Fruit fly (Drosophila melanogaster) whole organism, embryonic: ENCODE data around the gene sima.

Experiments
- Abd-B ChIP-seq: fragments of 200-800 bp; sonication (Bioruptor generic); optimal IDR thresholded peaks from 2 replicates; lab custom pipeline; 2018; ENCODE audit warnings: missing biosample characterization, mild to moderate bottlenecking, missing genetic modification characterization, moderate library complexity
- Atf-2 ChIP-seq: fragments of 200-800 bp; sonication (Bioruptor generic); optimal IDR thresholded peaks from 2 replicates; lab custom pipeline; 2016; ENCODE audit warnings: missing biosample characterization, missing genetic modification characterization
- Atf6 ChIP-seq: fragments of 200-800 bp; sonication (Bioruptor generic); IDR thresholded peaks from 2 replicates; pipeline ENCODE4 v1.3.6; 2022; ENCODE audit warnings: missing biosample characterization, missing genetic modification characterization
- CG10209 ChIP-seq: fragments of 200-800 bp; sonication (Bioruptor generic); optimal IDR thresholded peaks from 3 replicates; lab custom pipeline; 2017; ENCODE audit warnings: missing biosample characterization, mild to moderate bottlenecking, missing genetic modification characterization, missing genetic modification reagents
- CG10462 ChIP-seq: fragments of 200-800 bp; sonication (Bioruptor generic); optimal IDR thresholded peaks from 2 replicates; lab custom pipeline; 2016; ENCODE audit warnings: missing biosample characterization, missing genetic modification characterization
- CG12236 ChIP-seq: fragments of 200-800 bp; sonication (Bioruptor generic); optimal IDR thresholded peaks from 2 replicates; lab custom pipeline; 2016; ENCODE audit warnings: missing biosample characterization, missing genetic modification characterization
- CG1233 ChIP-seq: fragments of 200-800 bp; sonication (Bioruptor generic); optimal IDR thresholded peaks from 4 replicates; lab custom pipeline; 2018; ENCODE audit warnings: missing biosample characterization, mild to moderate bottlenecking, missing genetic modification characterization
- CG12942 ChIP-seq: fragments of 200-800 bp; sonication (Bioruptor generic); optimal IDR thresholded peaks from 3 replicates; lab custom pipeline; 2016; ENCODE audit warnings: missing biosample characterization, missing genetic modification characterization
- CG14014 ChIP-seq: fragments of 200-800 bp; sonication (Bioruptor generic); IDR thresholded peaks from 2 replicates; pipeline ENCODE4 v1.3.6; 2022; ENCODE audit warnings: missing biosample characterization, missing genetic modification characterization
- CG1602 ChIP-seq: fragments of 200-800 bp; sonication (Bioruptor generic); optimal IDR thresholded peaks from 3 replicates; lab custom pipeline; 2016; ENCODE audit warnings: missing biosample characterization, missing genetic modification characterization
- CG17359 ChIP-seq: fragments of 200-800 bp; sonication (Bioruptor generic); optimal IDR thresholded peaks from 3 replicates; lab custom pipeline; 2018; ENCODE audit warnings: missing biosample characterization, mild to moderate bottlenecking, missing genetic modification characterization, moderate library complexity
- CG17829 ChIP-seq: fragments of 200-800 bp; optimal IDR thresholded peaks from 2 replicates; lab custom pipeline; 2019; ENCODE audit warnings: missing biosample characterization, mild to moderate bottlenecking, missing genetic modification characterization, moderate library complexity
- CG3065 ChIP-seq: fragments of 200-800 bp; sonication (Bioruptor generic); optimal IDR thresholded peaks from 2 replicates; lab custom pipeline; 2016; ENCODE audit warnings: missing biosample characterization, missing genetic modification characterization
- CG5953 ChIP-seq: fragments of 200-800 bp; sonication (Bioruptor generic); IDR thresholded peaks from 2 replicates; pipeline ENCODE4 v1.3.6; 2022; ENCODE audit warnings: missing biosample characterization, missing genetic modification characterization
- CkIIα-i1 ChIP-seq: fragments of 200-800 bp; sonication (Bioruptor generic); IDR thresholded peaks from 2 replicates; pipeline ENCODE4 v1.3.6; 2022; ENCODE audit warnings: missing biosample characterization, missing genetic modification characterization
- D19A ChIP-seq: fragments of 200-800 bp; optimal IDR thresholded peaks from 3 replicates; lab custom pipeline; 2019; ENCODE audit warnings: missing biosample characterization, mild to moderate bottlenecking, missing genetic modification characterization, moderate library complexity
- Dad ChIP-seq: fragments of 200-800 bp; sonication (Bioruptor generic); optimal IDR thresholded peaks from 3 replicates; lab custom pipeline; 2016; ENCODE audit warnings: missing biosample characterization, missing genetic modification characterization
- Dp ChIP-seq: fragments of 200-800 bp; sonication (Bioruptor generic); optimal IDR thresholded peaks from 2 replicates; lab custom pipeline; 2018; ENCODE audit warnings: missing biosample characterization, mild to moderate bottlenecking, missing genetic modification characterization, moderate library complexity
- HmgD ChIP-seq: fragments of 200-800 bp; sonication (Bioruptor generic); optimal IDR thresholded peaks from 3 replicates; lab custom pipeline; 2016; ENCODE audit warnings: missing biosample characterization, missing genetic modification characterization
- Myb ChIP-seq: fragments of 200-800 bp; sonication (Bioruptor generic); optimal IDR thresholded peaks from 2 replicates; lab custom pipeline; 2016; ENCODE audit warnings: missing biosample characterization, missing genetic modification characterization
- Sin3A ChIP-seq: fragments of >200 bp; optimal IDR thresholded peaks from 2 replicates; lab custom pipeline; 2018
- aop ChIP-seq: fragments of 200-800 bp; sonication (Bioruptor generic); IDR thresholded peaks from 2 replicates; pipeline ENCODE4 v1.3.6; 2022; ENCODE audit warnings: missing biosample characterization, missing genetic modification characterization
- bbx ChIP-seq: fragments of 200-800 bp; sonication (Bioruptor generic); IDR thresholded peaks from 2 replicates; pipeline ENCODE4 v1.3.6; 2022; ENCODE audit warnings: missing biosample characterization, missing genetic modification characterization; ENCODE audit not compliant: partially characterized antibody
- bsh ChIP-seq, 2 experiments: fragments of 200-800 bp; sonication (Bioruptor generic); optimal IDR thresholded peaks; 2 replicates each; lab custom pipeline; 2017 to 2018; ENCODE audit warnings: mild to moderate bottlenecking in 2 of 2, missing biosample characterization in 2 of 2, missing genetic modification characterization in 2 of 2, moderate library complexity in 1 of 2
- caup ChIP-seq: fragments of 200-800 bp; sonication (Bioruptor generic); optimal IDR thresholded peaks from 3 replicates; lab custom pipeline; 2017; ENCODE audit warnings: missing biosample characterization, mild to moderate bottlenecking, missing genetic modification characterization, moderate library complexity; ENCODE audit not compliant: severe bottlenecking
- ci ChIP-seq: fragments of 200-800 bp; sonication (Bioruptor generic); IDR thresholded peaks from 3 replicates; pipeline ENCODE4 v1.3.6; 2022; ENCODE audit warnings: missing biosample characterization, missing genetic modification characterization
- croc ChIP-seq: fragments of 200-800 bp; sonication (Bioruptor generic); conservative IDR thresholded peaks from 3 replicates; pipeline ENCODE4 v1.3.6; 2022; ENCODE audit warnings: missing biosample characterization, missing genetic modification characterization
- dpn ChIP-seq, 2 experiments: fragments of 200-800 bp; sonication (Bioruptor generic); optimal IDR thresholded peaks; 3 replicates each; lab custom pipeline; 2016; ENCODE audit warnings: missing biosample characterization in 2 of 2, missing genetic modification characterization in 2 of 2
- dysf ChIP-seq: fragments of 200-800 bp; sonication (Bioruptor generic); IDR thresholded peaks from 3 replicates; pipeline ENCODE4 v1.3.6; 2022; ENCODE audit warnings: missing biosample characterization, missing genetic modification characterization
- en ChIP-seq: fragments of 200-800 bp; sonication (Bioruptor generic); optimal IDR thresholded peaks from 2 replicates; lab custom pipeline; 2016; ENCODE audit warnings: missing biosample characterization, missing genetic modification characterization
- esg ChIP-seq: fragments of 200-800 bp; sonication (Bioruptor generic); conservative IDR thresholded peaks from 2 replicates; pipeline ENCODE4 v1.3.6; 2022; ENCODE audit warnings: missing biosample characterization, missing genetic modification characterization
- exex ChIP-seq: fragments of 200-800 bp; sonication (Bioruptor generic); optimal IDR thresholded peaks from 4 replicates; lab custom pipeline; 2018; ENCODE audit warnings: missing biosample characterization, mild to moderate bottlenecking, missing genetic modification characterization, moderate library complexity
- gce ChIP-seq: fragments of 200-800 bp; sonication (Bioruptor generic); IDR thresholded peaks from 3 replicates; pipeline ENCODE4 v1.3.6; 2022; ENCODE audit warnings: missing biosample characterization, missing genetic modification characterization
- gcm ChIP-seq: fragments of 200-800 bp; sonication (Bioruptor generic); optimal IDR thresholded peaks from 2 replicates; lab custom pipeline; 2019; ENCODE audit warnings: missing biosample characterization, mild to moderate bottlenecking, missing genetic modification characterization, moderate library complexity
- gcm2 ChIP-seq: fragments of 200-800 bp; sonication (Bioruptor generic); optimal IDR thresholded peaks from 2 replicates; lab custom pipeline; 2016; ENCODE audit warnings: missing biosample characterization, missing genetic modification characterization
- h ChIP-seq: fragments of >200 bp; optimal IDR thresholded peaks from 2 replicates; lab custom pipeline; 2017
- ken ChIP-seq: fragments of 200-800 bp; sonication (Bioruptor generic); IDR thresholded peaks from 3 replicates; pipeline ENCODE4 v1.3.6; 2022; ENCODE audit warnings: missing biosample characterization, missing genetic modification characterization
- lola ChIP-seq, 3 experiments: fragments of >200 bp in 2 of 3; fragments of 200-800 bp in 1 of 3; sonication (Bioruptor generic) in 1 of 3; optimal IDR thresholded peaks; 2 replicates each; lab custom pipeline; 2017 to 2019; ENCODE audit warnings: missing biosample characterization in 3 of 3, missing genetic modification characterization in 3 of 3, mild to moderate bottlenecking in 1 of 3, moderate library complexity in 1 of 3
- nerfin-2 ChIP-seq: fragments of 200-800 bp; sonication (Bioruptor generic); IDR thresholded peaks from 2 replicates; pipeline ENCODE4 v1.3.6; 2022; ENCODE audit warnings: missing biosample characterization, missing genetic modification characterization; ENCODE audit not compliant: partially characterized antibody
- odd ChIP-seq: fragments of 200-800 bp; sonication (Bioruptor generic); optimal IDR thresholded peaks from 2 replicates; lab custom pipeline; 2017; ENCODE audit warnings: missing biosample characterization, mild to moderate bottlenecking, missing genetic modification characterization
- pb ChIP-seq: fragments of 200-800 bp; sonication (Bioruptor generic); optimal IDR thresholded peaks from 3 replicates; lab custom pipeline; 2016; ENCODE audit warnings: missing biosample characterization, missing genetic modification characterization
- repo ChIP-seq: fragments of 200-800 bp; sonication (Bioruptor generic); optimal IDR thresholded peaks from 2 replicates; lab custom pipeline; 2016; ENCODE audit warnings: missing biosample characterization, missing genetic modification characterization
- row ChIP-seq: fragments of 200-800 bp; sonication (Bioruptor generic); IDR thresholded peaks from 3 replicates; pipeline ENCODE4 v1.3.6; 2022; ENCODE audit warnings: missing biosample characterization, missing genetic modification characterization
- schlank ChIP-seq: fragments of 200-800 bp; sonication (Bioruptor generic); optimal IDR thresholded peaks from 2 replicates; lab custom pipeline; 2018; ENCODE audit warnings: missing biosample characterization, mild to moderate bottlenecking, missing genetic modification characterization
- seq ChIP-seq: fragments of 200-800 bp; sonication (Bioruptor generic); IDR thresholded peaks from 2 replicates; pipeline ENCODE4 v1.3.6; 2022; ENCODE audit warnings: missing biosample characterization, missing genetic modification characterization
- slou ChIP-seq: fragments of 200-800 bp; sonication (Bioruptor generic); optimal IDR thresholded peaks from 3 replicates; lab custom pipeline; 2016; ENCODE audit warnings: missing biosample characterization, missing genetic modification characterization
- sqz ChIP-seq: fragments of 200-800 bp; sonication (Bioruptor generic); optimal IDR thresholded peaks from 3 replicates; lab custom pipeline; 2018; ENCODE audit warnings: missing biosample characterization, mild to moderate bottlenecking, missing genetic modification characterization
- tgo ChIP-seq: fragments of 200-800 bp; sonication (Bioruptor generic); IDR thresholded peaks from 3 replicates; pipeline ENCODE4 v1.3.6; 2022; ENCODE audit warnings: missing biosample characterization, missing genetic modification characterization
- trem ChIP-seq: fragments of 200-800 bp; optimal IDR thresholded peaks from 3 replicates; lab custom pipeline; 2019; ENCODE audit warnings: missing biosample characterization, mild to moderate bottlenecking, missing genetic modification characterization, moderate library complexity
- wdn ChIP-seq: fragments of 200-800 bp; sonication (Bioruptor generic); IDR thresholded peaks from 2 replicates; pipeline ENCODE4 v1.3.6; 2022; ENCODE audit warnings: missing biosample characterization, missing genetic modification characterization

sima gene

DNA sequence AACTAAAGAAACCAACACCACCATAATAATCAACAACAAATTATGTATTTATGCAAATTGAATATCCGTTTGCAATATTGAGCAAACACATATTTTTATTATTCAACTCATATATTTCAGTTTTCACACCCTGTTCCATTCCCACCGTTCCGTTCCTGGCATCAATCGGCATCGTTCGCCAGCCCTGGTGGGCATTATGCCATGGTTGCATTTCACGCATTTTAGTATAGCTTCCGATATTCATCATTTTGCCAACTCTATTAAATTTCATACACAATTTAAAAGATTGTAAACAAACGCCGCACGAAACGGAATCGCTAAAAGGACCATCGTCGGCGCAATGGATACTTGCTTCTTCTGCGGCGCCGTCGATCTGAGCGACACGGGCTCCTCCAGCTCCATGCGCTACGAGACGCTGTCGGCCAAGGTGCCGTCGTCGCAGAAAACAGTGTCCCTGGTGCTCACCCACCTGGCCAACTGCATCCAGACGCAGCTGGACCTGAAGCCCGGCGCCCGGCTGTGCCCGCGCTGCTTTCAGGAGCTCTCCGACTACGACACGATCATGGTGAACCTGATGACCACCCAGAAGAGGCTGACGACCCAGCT lies 14.9 kb upstream of the sima start, which contains the start of gene Sry-delta (continued):
- TF ChIP-seq dpn (GFP tag; optimal IDR thresholded peaks at IDR 0.05; lab: Kevin White, UChicago), result peak; percentile 88 to 93
- no peak for TF ChIP-seq caup (GFP tag; lab: Kevin White, UChicago)
- TF ChIP-seq h, result no peak
- TF ChIP-seq CG17359 (tag; lab: Kevin White, UChicago), result peak; percentile 73
- TF ChIP-seq repo (GFP tag; lab: Kevin White, UChicago), result peak; percentile 79
- peak; percentile 18 for TF ChIP-seq CG12236 (GFP tag; lab: Kevin White, UChicago)
- no peak; the same call in 1 of the 2 replicates for TF ChIP-seq seq (GFP tag; lab: Robert Waterston, UW)
- peak; percentile 61; the same call in 1 of the 2 replicates for TF ChIP-seq CG14014 (GFP tag; lab: Robert Waterston, UW)
- peak; percentile 86 for TF ChIP-seq CG12942
- TF ChIP-seq exex, result no peak
- peak; percentile 88 for TF ChIP-seq ken (GFP tag; lab: Robert Waterston, UW)
- peak; percentile 56 for TF ChIP-seq schlank (tag; lab: Kevin White, UChicago)
- TF ChIP-seq lola (GFP tag; optimal IDR thresholded peaks at IDR 0.05; lab: Kevin White, UChicago), result peak in 1 of 3 experiments; percentile 34
- TF ChIP-seq pb (GFP tag; lab: Kevin White, UChicago), result no peak
- TF ChIP-seq CG10462 (GFP tag; lab: Kevin White, UChicago), result peak; percentile 67
- peak; percentile 45 for TF ChIP-seq CG3065 (GFP tag; lab: Kevin White, UChicago)
- no peak; the same call in 1 of the 3 replicates for TF ChIP-seq croc (GFP tag; lab: Robert Waterston, UW)
- no peak for TF ChIP-seq odd (GFP tag; lab: Kevin White, UChicago)
- TF ChIP-seq dysf (GFP tag; lab: Robert Waterston, UW), result peak; percentile 59; the same call in 2 of the 3 replicates
- TF ChIP-seq slou, result peak; percentile 68
- peak; percentile 24 for TF ChIP-seq gcm
- peak; percentile 64 for TF ChIP-seq esg (GFP tag; lab: Robert Waterston, UW)
- TF ChIP-seq CG1233 (GFP tag; lab: Kevin White, UChicago), result peak; percentile 52
- no peak for TF ChIP-seq sqz (GFP tag; lab: Kevin White, UChicago)
- TF ChIP-seq CG17829, result peak; percentile 84
- TF ChIP-seq CkIIα-i1 (GFP tag; lab: Robert Waterston, UW), result no peak
- TF ChIP-seq Atf-2 (GFP tag; lab: Kevin White, UChicago), result peak; percentile 58
- peak; percentile 91 for TF ChIP-seq Dad (GFP tag; lab: Kevin White, UChicago)
- TF ChIP-seq CG10209 (GFP tag; lab: Kevin White, UChicago), result peak; percentile 69
- TF ChIP-seq row (GFP tag; lab: Robert Waterston, UW), result peak; percentile 96
- peak; percentile 19; the same call in 1 of the 2 replicates for TF ChIP-seq nerfin-2 (GFP tag; lab: Robert Waterston, UW)
- TF ChIP-seq Atf6 (GFP tag; lab: Robert Waterston, UW), result peak; percentile 80
- TF ChIP-seq wdn, result peak; percentile 56; the same call in 1 of the 2 replicates
- peak; percentile 86 for TF ChIP-seq Abd-B (GFP tag; lab: Kevin White, UChicago)
- peak; percentile 70 for TF ChIP-seq Myb (GFP tag; lab: Kevin White, UChicago)
- TF ChIP-seq tgo (GFP tag; lab: Robert Waterston, UW), result peak; percentile 75
- TF ChIP-seq aop (GFP tag; lab: Robert Waterston, UW), result peak; percentile 83
- TF ChIP-seq Sin3A, result peak; percentile 71
- TF ChIP-seq en (GFP tag; lab: Kevin White, UChicago), result peak; percentile 65
- peak; percentile 96 for TF ChIP-seq HmgD (GFP tag; lab: Kevin White, UChicago)
- TF ChIP-seq D19A (tag; lab: Kevin White, UChicago), result no peak
- peak; percentile 56 for TF ChIP-seq Dp (GFP tag; lab: Kevin White, UChicago)
- peak in 1 of 2 experiments; percentile 58 for TF ChIP-seq bsh (GFP tag; optimal IDR thresholded peaks at IDR 0.05; lab: Kevin White, UChicago)
- TF ChIP-seq gcm2 (GFP tag; lab: Kevin White, UChicago), result peak; percentile 13
- TF ChIP-seq bbx (GFP tag; lab: Robert Waterston, UW), result peak; percentile 77
- TF ChIP-seq trem (tag; lab: Kevin White, UChicago), result peak; percentile 83
- peak; percentile 74 for TF ChIP-seq CG1602
- 0 out of 3 replicates have a peak, but pooled peaks have one; percentile 20 for TF ChIP-seq gce (GFP tag; lab: Robert Waterston, UW)
- 0 out of 2 replicates have a peak, but pooled peaks have one; percentile 23 for TF ChIP-seq CG5953 (GFP tag; lab: Robert Waterston, UW)
- TF ChIP-seq ci (GFP tag; lab: Robert Waterston, UW), result peak; percentile 86
